Worm (Caenorhabditis elegans) whole organism, young adult: Measurements from ENCODE around the gene ZC416.2.

Experiments
- B0336.3 ChIP-seq: fragments of 200-800 bp; sonication (Bioruptor generic); IDR thresholded peaks from 2 replicates; pipeline ENCODE4 v1.3.6; 2022; ENCODE audit warnings: missing genetic modification characterization, missing compliant biosample characterization
- D2030.7 ChIP-seq: fragments of 200-800 bp; sonication (Bioruptor generic); IDR thresholded peaks from 2 replicates; pipeline ENCODE4 v1.3.6; 2022; ENCODE audit warnings: missing genetic modification reagents, missing genetic modification characterization, missing compliant biosample characterization
- F23B12.7 ChIP-seq: sonication (generic microtip); optimal IDR thresholded peaks from 2 replicates; lab custom pipeline; 2017; ENCODE audit warnings: missing genetic modification characterization, mild to moderate bottlenecking, missing compliant biosample characterization, antibody characterized with exemption, moderate library complexity; ENCODE audit not compliant: insufficient read depth
- F33H1.4 ChIP-seq: fragments of 200-800 bp; sonication (Bioruptor generic); IDR thresholded peaks from 2 replicates; pipeline ENCODE4 v1.3.6; 2022; ENCODE audit warnings: missing genetic modification reagents, missing genetic modification characterization, missing compliant biosample characterization
- Y53G8AR.9 ChIP-seq: fragments of 200-800 bp; sonication (Bioruptor generic); conservative IDR thresholded peaks from 2 replicates; pipeline ENCODE4 v1.3.6; 2022; ENCODE audit warnings: missing genetic modification reagents, missing genetic modification characterization, missing compliant biosample characterization
- Y79H2A.3 ChIP-seq: fragments of 200-800 bp; sonication (Bioruptor generic); conservative IDR thresholded peaks from 2 replicates; pipeline ENCODE4 v1.3.6; 2022; ENCODE audit warnings: missing genetic modification reagents, missing genetic modification characterization, missing compliant biosample characterization
- Y95B8A.8 ChIP-seq: fragments of 200-800 bp; sonication (Bioruptor generic); IDR thresholded peaks from 2 replicates; pipeline ENCODE4 v1.3.6; 2022; ENCODE audit warnings: missing genetic modification reagents, missing genetic modification characterization, missing compliant biosample characterization
- akir-1 ChIP-seq: fragments of 200-800 bp; sonication (Bioruptor generic); optimal IDR thresholded peaks from 2 replicates; lab custom pipeline; 2018; ENCODE audit warnings: mild to moderate bottlenecking, missing genetic modification characterization, moderate library complexity, missing compliant biosample characterization
- ama-1 ChIP-seq, 3 experiments: fragments of 150-350 bp in 1 of 3; sonication (generic microtip) in 2 of 3; optimal IDR thresholded peaks; 2 replicates each; lab custom pipeline; 2014 to 2018; ENCODE audit warnings: missing biosample characterization in 2 of 3, missing genetic modification characterization in 2 of 3, missing genetic modification reagents in 2 of 3
- aptf-2 ChIP-seq: fragments of 200-800 bp; sonication (Bioruptor generic); conservative IDR thresholded peaks from 2 replicates; pipeline ENCODE4 v1.3.6; 2022; ENCODE audit warnings: missing genetic modification reagents, missing genetic modification characterization, missing compliant biosample characterization
- athp-1 ChIP-seq: sonication (generic microtip); optimal IDR thresholded peaks from 2 replicates; lab custom pipeline; 2017; ENCODE audit warnings: mild to moderate bottlenecking, missing genetic modification characterization, missing compliant biosample characterization
- attf-6 ChIP-seq: fragments of 200-800 bp; sonication (Bioruptor generic); IDR thresholded peaks from 2 replicates; pipeline ENCODE4 v1.3.6; 2022; ENCODE audit warnings: missing genetic modification reagents, missing genetic modification characterization, missing compliant biosample characterization
- cebp-2 ChIP-seq: fragments of 200-800 bp; sonication (Bioruptor generic); IDR thresholded peaks from 2 replicates; pipeline ENCODE4 v1.3.6; 2022; ENCODE audit warnings: missing genetic modification characterization, missing compliant biosample characterization
- ceh-40 ChIP-seq: fragments of 200-800 bp; sonication (Bioruptor generic); IDR thresholded peaks from 2 replicates; pipeline ENCODE4 v1.3.6; 2022; ENCODE audit warnings: missing genetic modification characterization, missing compliant biosample characterization
- ceh-58 ChIP-seq: fragments of 200-800 bp; sonication (Bioruptor generic); IDR thresholded peaks from 2 replicates; pipeline ENCODE4 v1.3.6; 2022; ENCODE audit warnings: missing genetic modification characterization, missing compliant biosample characterization
- ceh-79 ChIP-seq: sonication (generic microtip); optimal IDR thresholded peaks from 2 replicates; lab custom pipeline; 2017; ENCODE audit warnings: mild to moderate bottlenecking, missing genetic modification characterization, missing compliant biosample characterization
- ceh-91 ChIP-seq: fragments of 200-800 bp; sonication (Bioruptor generic); IDR thresholded peaks from 2 replicates; pipeline ENCODE4 v1.3.6; 2022; ENCODE audit warnings: missing genetic modification reagents, missing genetic modification characterization, missing compliant biosample characterization
- die-1 ChIP-seq: sonication (generic microtip); optimal IDR thresholded peaks from 2 replicates; lab custom pipeline; 2016; ENCODE audit warnings: missing genotype, mild to moderate bottlenecking, missing genetic modification characterization, missing compliant biosample characterization
- dox-1 ChIP-seq: fragments of 200-800 bp; sonication (Bioruptor generic); IDR thresholded peaks from 2 replicates; pipeline ENCODE4 v1.3.6; 2022; ENCODE audit warnings: missing genetic modification reagents, missing genetic modification characterization, missing compliant biosample characterization
- egl-44 ChIP-seq: fragments of 200-800 bp; sonication (Bioruptor generic); IDR thresholded peaks from 2 replicates; pipeline ENCODE4 v1.3.6; 2022; ENCODE audit warnings: missing genetic modification reagents, missing genetic modification characterization, missing compliant biosample characterization
- egrh-3 ChIP-seq: fragments of 200-800 bp; sonication (Bioruptor generic); IDR thresholded peaks from 2 replicates; pipeline ENCODE4 v1.3.6; 2022; ENCODE audit warnings: missing genetic modification reagents, missing genetic modification characterization, missing compliant biosample characterization
- him-1 ChIP-seq: sonication (generic microtip); optimal IDR thresholded peaks from 2 replicates; lab custom pipeline; 2016; ENCODE audit warnings: missing genotype, missing genetic modification reagents, missing genetic modification characterization, missing compliant biosample characterization
- hmg-1.2 ChIP-seq: fragments of 200-800 bp; sonication (Bioruptor generic); IDR thresholded peaks from 2 replicates; pipeline ENCODE4 v1.3.6; 2022; ENCODE audit warnings: missing genetic modification reagents, missing genetic modification characterization, missing compliant biosample characterization
- lag-1 ChIP-seq: fragments of 200-800 bp; sonication (Bioruptor generic); IDR thresholded peaks from 2 replicates; pipeline ENCODE4 v1.3.6; 2022; ENCODE audit warnings: missing genetic modification reagents, missing genetic modification characterization, missing compliant biosample characterization
- lin-26 ChIP-seq: fragments of 200-800 bp; sonication (Bioruptor generic); IDR thresholded peaks from 2 replicates; pipeline ENCODE4 v1.3.6; 2022; ENCODE audit warnings: missing genetic modification reagents, missing genetic modification characterization, missing compliant biosample characterization
- lin-35 ChIP-seq, 3 experiments: fragments of 150-350 bp in 2 of 3; sonication (generic microtip) in 1 of 3; optimal IDR thresholded peaks; 2 replicates each; lab custom pipeline; 2014 to 2018; ENCODE audit warnings: missing biosample characterization in 3 of 3, missing genetic modification characterization in 3 of 3, missing genetic modification reagents in 3 of 3
- lin-54 ChIP-seq: fragments of 200-800 bp; sonication (Bioruptor generic); optimal IDR thresholded peaks from 2 replicates; lab custom pipeline; 2018; ENCODE audit warnings: mild to moderate bottlenecking, missing genetic modification characterization, missing compliant biosample characterization
- madf-6 ChIP-seq: fragments of 200-800 bp; sonication (Bioruptor generic); IDR thresholded peaks from 2 replicates; pipeline ENCODE4 v1.3.6; 2022; ENCODE audit warnings: missing genetic modification reagents, missing genetic modification characterization, missing compliant biosample characterization
- madf-8 ChIP-seq: fragments of 200-800 bp; sonication (Bioruptor generic); conservative IDR thresholded peaks from 2 replicates; pipeline ENCODE4 v1.3.6; 2022; ENCODE audit warnings: missing genetic modification reagents, missing genetic modification characterization, missing compliant biosample characterization
- mcd-1 ChIP-seq: fragments of 200-800 bp; sonication (Bioruptor generic); IDR thresholded peaks from 2 replicates; pipeline ENCODE4 v1.3.6; 2022; ENCODE audit warnings: missing genetic modification reagents, missing genetic modification characterization, missing compliant biosample characterization
- nfya-1 ChIP-seq: sonication (generic microtip); optimal IDR thresholded peaks from 2 replicates; lab custom pipeline; 2017; ENCODE audit warnings: antibody characterized with exemption, missing compliant biosample characterization, missing genetic modification characterization, borderline replicate concordance; ENCODE audit not compliant: insufficient read depth
- nfyb-1 ChIP-seq: fragments of 200-800 bp; sonication (Bioruptor generic); IDR thresholded peaks from 2 replicates; pipeline ENCODE4 v1.3.6; 2022; ENCODE audit warnings: missing genetic modification reagents, missing genetic modification characterization, missing compliant biosample characterization
- pha-4 ChIP-seq: fragments of 150-350 bp; sonication (generic microtip); optimal IDR thresholded peaks from 2 replicates; lab custom pipeline; 2014; ENCODE audit warnings: missing biosample characterization, missing genetic modification reagents, missing genetic modification characterization
- snpc-1.3 ChIP-seq: sonication (generic microtip); optimal IDR thresholded peaks from 2 replicates; lab custom pipeline; 2017; ENCODE audit warnings: missing genetic modification characterization, mild to moderate bottlenecking, missing compliant biosample characterization, antibody characterized with exemption, moderate library complexity, missing genotype, missing genetic modification reagents; ENCODE audit not compliant: insufficient read depth
- sptf-2 ChIP-seq: fragments of 200-800 bp; sonication (Bioruptor generic); optimal IDR thresholded peaks from 2 replicates; lab custom pipeline; 2018; ENCODE audit warnings: mild to moderate bottlenecking, missing genetic modification characterization, missing compliant biosample characterization
- unc-62 ChIP-seq: fragments of 150-350 bp; optimal IDR thresholded peaks from 2 replicates; lab custom pipeline; 2014; ENCODE audit warnings: missing biosample characterization, missing genetic modification reagents, missing genetic modification characterization
- zfh-2 ChIP-seq: fragments of 200-800 bp; sonication (Bioruptor generic); conservative IDR thresholded peaks from 2 replicates; pipeline ENCODE4 v1.3.6; 2022; ENCODE audit warnings: missing genetic modification reagents, missing genetic modification characterization, missing compliant biosample characterization
- ztf-18 ChIP-seq: sonication (generic microtip); optimal IDR thresholded peaks from 2 replicates; lab custom pipeline; 2016; ENCODE audit warnings: missing genotype, mild to moderate bottlenecking, missing genetic modification characterization, missing compliant biosample characterization
- ztf-22 ChIP-seq: fragments of 200-800 bp; sonication (Bioruptor generic); optimal IDR thresholded peaks from 2 replicates; lab custom pipeline; 2018; ENCODE audit warnings: mild to moderate bottlenecking, missing genetic modification characterization, moderate library complexity, missing compliant biosample characterization
- ztf-26 ChIP-seq: sonication (generic microtip); optimal IDR thresholded peaks from 2 replicates; lab custom pipeline; 2017; ENCODE audit warnings: missing genetic modification characterization, missing compliant biosample characterization
- ztf-28 ChIP-seq: fragments of 200-800 bp; sonication (Bioruptor generic); IDR thresholded peaks from 2 replicates; pipeline ENCODE4 v1.3.6; 2022; ENCODE audit warnings: missing genetic modification reagents, missing genetic modification characterization, missing compliant biosample characterization

ZC416.2 gene

ce11 chrIV:3642189-3642588 lies 8.8 kb downstream of the ZC416.2 start, which contains the start of gene CC8.3:
CC8.3 (minus strand) TSS chrIV:3642289.
- TF ChIP-seq ztf-22 (GFP tag; lab: Kevin White, UChicago) (no peak), him-1 (tag; lab: Kevin White, UChicago) (no peak), D2030.7 (GFP tag; lab: Robert Waterston, UW) (no peak), ztf-18 (tag; lab: Kevin White, UChicago) (no peak), madf-8 (no peak), ztf-28 (GFP tag; lab: Robert Waterston, UW) (no peak), aptf-2 (GFP tag; lab: Robert Waterston, UW) (no peak), snpc-1.3 (tag; lab: Kevin White, UChicago) (no peak), die-1 (no peak), akir-1 (GFP tag; lab: Kevin White, UChicago) (no peak), nfya-1 (no peak), ama-1 (optimal IDR thresholded peaks at IDR 0.05; lab: Kevin White, UChicago) (no peak), ama-1 (GFP tag; optimal IDR thresholded peaks at IDR 0.05; lab: Kevin White, UChicago) (no peak), ztf-26 (no peak), Y53G8AR.9 (GFP tag; lab: Robert Waterston, UW) (no peak), F23B12.7 (tag; lab: Kevin White, UChicago) (no peak)

DNA sequence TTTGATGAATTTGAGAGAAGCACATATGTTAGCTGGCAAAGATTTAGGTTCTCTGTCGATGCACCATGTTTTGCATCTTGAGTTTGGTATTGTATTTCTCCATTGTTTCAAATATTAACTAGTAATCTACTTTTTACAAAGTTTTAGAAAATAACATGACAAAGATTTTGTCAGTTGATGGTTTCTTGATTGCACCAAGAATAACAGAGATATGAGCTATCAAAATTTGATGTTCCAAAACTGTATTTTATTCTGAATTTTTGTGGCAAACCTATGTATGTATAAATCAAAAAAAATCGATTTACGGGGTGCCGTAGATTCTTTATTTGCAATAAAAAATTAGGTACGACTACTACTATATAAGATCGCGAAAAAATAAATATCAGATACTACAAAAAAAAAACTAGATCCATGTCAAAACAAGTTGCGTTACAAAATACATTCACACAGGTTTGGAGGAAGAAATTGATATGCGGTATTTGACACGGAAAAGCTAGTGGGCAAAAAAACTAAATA lies 11.5 kb downstream of the ZC416.2 start:
- TF ChIP-seq lin-35 (GFP tag; optimal IDR thresholded peaks at IDR 0.05; lab: Kevin White, UChicago): peak in 1 of 3 experiments; percentile 38
- 0 out of 2 replicates have a peak, but pooled peaks have one; percentile 28 for TF ChIP-seq Y95B8A.8
- peak; percentile 74 for TF ChIP-seq ama-1 (optimal IDR thresholded peaks at IDR 0.05; lab: Kevin White, UChicago)
- TF ChIP-seq ama-1 (GFP tag; optimal IDR thresholded peaks at IDR 0.05; lab: Kevin White, UChicago): no peak
- TF ChIP-seq madf-6 (GFP tag; lab: Robert Waterston, UW): 0 out of 2 replicates have a peak, but pooled peaks have one; percentile 21
- peak; percentile 16 for TF ChIP-seq lin-54 (GFP tag; lab: Kevin White, UChicago)
- TF ChIP-seq die-1: no peak
- TF ChIP-seq ztf-26: no peak
- TF ChIP-seq athp-1 (tag; lab: Kevin White, UChicago): no peak
- TF ChIP-seq ceh-91 (GFP tag; lab: Robert Waterston, UW): no peak
- no peak for TF ChIP-seq F33H1.4 (GFP tag; lab: Robert Waterston, UW)
- no peak for TF ChIP-seq lag-1
- no peak for TF ChIP-seq pha-4
- TF ChIP-seq ceh-58 (GFP tag; lab: Robert Waterston, UW): no peak
- 0 out of 2 replicates have a peak, but pooled peaks have one; percentile 4 for TF ChIP-seq hmg-1.2 (GFP tag; lab: Robert Waterston, UW)
- TF ChIP-seq attf-6 (GFP tag; lab: Robert Waterston, UW): no peak
- no peak for TF ChIP-seq ceh-40 (GFP tag; lab: Robert Waterston, UW)
- 0 out of 2 replicates have a peak, but pooled peaks have one; percentile 38 for TF ChIP-seq Y79H2A.3 (GFP tag; lab: Robert Waterston, UW)
- no peak for TF ChIP-seq ceh-79 (tag; lab: Kevin White, UChicago)
- TF ChIP-seq B0336.3: 0 out of 2 replicates have a peak, but pooled peaks have one; percentile 13
- TF ChIP-seq nfyb-1 (GFP tag; lab: Robert Waterston, UW): peak; percentile 31; the same call in 1 of the 2 replicates

ce11 chrIV:3645487-3645886 lies 12.1 kb downstream of the ZC416.2 start:
- TF ChIP-seq sptf-2 (peak; percentile 48), zfh-2 (GFP tag; lab: Robert Waterston, UW) (peak; percentile 89), unc-62 (GFP tag; lab: Kevin White, UChicago) (no peak), dox-1 (GFP tag; lab: Robert Waterston, UW) (peak; percentile 59; the same call in 1 of the 2 replicates), egl-44 (GFP tag; lab: Robert Waterston, UW) (0 out of 2 replicates have a peak, but pooled peaks have one; percentile 15), ceh-58 (GFP tag; lab: Robert Waterston, UW) (no peak), mcd-1 (GFP tag; lab: Robert Waterston, UW) (peak; percentile 22; the same call in 1 of the 2 replicates), cebp-2 (GFP tag; lab: Robert Waterston, UW) (0 out of 2 replicates have a peak, but pooled peaks have one; percentile 24), egrh-3 (GFP tag; lab: Robert Waterston, UW) (peak; percentile 24; the same call in 1 of the 2 replicates), lin-26 (GFP tag; lab: Robert Waterston, UW) (no peak)
